Worm (Caenorhabditis elegans): Measurements from ENCODE around the gene prkl-1.
A peak's percentile ranks its signal among the peaks of the same experiment; 100 is the strongest.

Gene prkl-1

ce11 chrIV:6986835-6987234 is at the start of gene prkl-1:
TSS of gene prkl-1 (minus strand) at chrIV:6986935.
- TF ChIP-seq nhr-237 (tag; optimal IDR thresholded peaks at IDR 0.05) (no peak), dmd-8 (GFP tag; IDR thresholded peaks at IDR 0.05) (no peak), D1046.2 (GFP tag; IDR thresholded peaks at IDR 0.05) (no peak), F37D6.2 (tag; optimal IDR thresholded peaks at IDR 0.05) (no peak), ceh-44 (GFP tag; IDR thresholded peaks at IDR 0.05) (no peak), egl-43 (GFP tag; IDR thresholded peaks at IDR 0.05) (no peak), F44E2.7 (GFP tag; IDR thresholded peaks at IDR 0.05) (no peak), Y5F2A.4 (GFP tag; optimal IDR thresholded peaks at IDR 0.05) (no peak), nhr-102 (tag; optimal IDR thresholded peaks at IDR 0.05) (no peak)

ce11 chrIV:7035823-7036222 is 49.1 kb upstream of the prkl-1 start, which contains the start of gene C06G3.3:
TSS of gene C06G3.3 (plus strand) at chrIV:7036123.
- peak; percentile 46 for TF ChIP-seq aha-1 (tag)
- no peak for TF ChIP-seq ceh-32 (tag; optimal IDR thresholded peaks at IDR 0.05; ENCODE audit: poor library complexity)

ce11 chrIV:7032459-7032858 is 45.7 kb upstream of the prkl-1 start, which contains the start of gene C06G3.8:
TSS of gene C06G3.8 (minus strand) at chrIV:7032559.
- TF ChIP-seq set-16 (GFP tag; IDR thresholded peaks at IDR 0.05) = no peak
- TF ChIP-seq attf-4 (tag; optimal IDR thresholded peaks at IDR 0.05) = no peak
- no peak for TF ChIP-seq dmd-9 (GFP tag; IDR thresholded peaks at IDR 0.05)
- no peak for TF ChIP-seq lin-38 (GFP tag; IDR thresholded peaks at IDR 0.05)
- no peak for TF ChIP-seq duxl-1 (tag; optimal IDR thresholded peaks at IDR 0.05; ENCODE audit: poor library complexity)
- no peak for TF ChIP-seq nhr-11 (tag; optimal IDR thresholded peaks at IDR 0.05)
- TF ChIP-seq nhr-48 (tag; optimal IDR thresholded peaks at IDR 0.05) = no peak
- no peak for TF ChIP-seq lin-13 (GFP tag; optimal IDR thresholded peaks at IDR 0.05)
- no peak for TF ChIP-seq aha-1 (tag)
- TF ChIP-seq ceh-44 (GFP tag; IDR thresholded peaks at IDR 0.05) = no peak
- TF ChIP-seq zip-2 (tag; optimal IDR thresholded peaks at IDR 0.05) = no peak
- TF ChIP-seq arid-1 (GFP tag; conservative IDR thresholded peaks at IDR 0.05) = no peak
- no peak for TF ChIP-seq daf-12 (tag; optimal IDR thresholded peaks at IDR 0.05)
- TF ChIP-seq hmg-1.1 (GFP tag; IDR thresholded peaks at IDR 0.05) = no peak
- TF ChIP-seq ztf-11 (tag; optimal IDR thresholded peaks at IDR 0.05) = no peak
- no peak for TF ChIP-seq madf-9 (GFP tag; conservative IDR thresholded peaks at IDR 0.05)
- no peak for TF ChIP-seq jun-1 (tag; optimal IDR thresholded peaks at IDR 0.05)
- TF ChIP-seq ZK546.5 (tag; optimal IDR thresholded peaks at IDR 0.05) = no peak
- no peak for TF ChIP-seq ceh-28 (tag; optimal IDR thresholded peaks at IDR 0.05)
- no peak for TF ChIP-seq ceh-82 (tag; optimal IDR thresholded peaks at IDR 0.05)

ce11 chrIV:7031019-7031418 is 44.3 kb upstream of the prkl-1 start:
- TF ChIP-seq nhr-28 (tag; optimal IDR thresholded peaks at IDR 0.05) (no peak), fkh-10 (GFP tag; optimal IDR thresholded peaks at IDR 0.05) (peak; percentile 16), aha-1 (tag) (no peak), lin-39 (tag; optimal IDR thresholded peaks at IDR 0.05) (no peak), mes-2 (tag; optimal IDR thresholded peaks at IDR 0.05; ENCODE audit: poor library complexity, severe bottlenecking) (peak; percentile 20), daf-12 (tag; optimal IDR thresholded peaks at IDR 0.05) (no peak), aly-2 (tag; optimal IDR thresholded peaks at IDR 0.05) (no peak), saeg-2 (GFP tag; IDR thresholded peaks at IDR 0.05) (no peak), tra-1 (GFP tag; IDR thresholded peaks at IDR 0.05) (no peak), nhr-6 (tag; optimal IDR thresholded peaks at IDR 0.05) (no peak), sdz-12 (GFP tag; optimal IDR thresholded peaks at IDR 0.05) (no peak), unc-62 (GFP tag; optimal IDR thresholded peaks at IDR 0.05 in 1 of 2) (peak in 1 of 2 experiments; percentile 51), unc-62 (tag; optimal IDR thresholded peaks at IDR 0.05) (no peak), arid-1 (GFP tag; conservative IDR thresholded peaks at IDR 0.05) (no peak), lsy-2 (tag; optimal IDR thresholded peaks at IDR 0.05) (no peak), zip-11 (GFP tag; IDR thresholded peaks at IDR 0.05) (no peak), dmd-9 (GFP tag; IDR thresholded peaks at IDR 0.05) (no peak)
